Fruit fly (Drosophila melanogaster): ENCODE measurements around the gene daed.

DNA sequence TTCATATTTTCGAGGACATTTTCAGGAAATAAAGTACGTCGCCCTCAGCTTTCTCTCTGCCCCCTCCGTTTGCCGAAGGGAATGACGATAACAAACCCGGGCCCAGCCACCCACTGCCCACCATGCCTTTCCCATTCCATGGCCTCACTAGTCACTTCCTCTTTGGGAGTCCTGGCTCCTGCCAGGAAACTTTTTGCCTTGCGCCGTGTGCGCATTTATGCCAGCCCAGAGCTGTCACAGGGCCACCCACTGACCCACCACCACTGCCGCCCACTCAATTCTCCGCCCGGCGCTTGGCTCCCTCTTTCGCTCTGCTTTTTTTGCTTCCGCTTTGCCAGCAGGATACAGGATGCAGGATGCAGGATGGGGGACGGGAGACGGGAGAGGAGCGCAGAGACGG is 28.7 kb downstream of the daed start:
- no peak for TF ChIP-seq cnc (optimal IDR thresholded peaks at IDR 0.05)
- TF ChIP-seq toe (GFP tag; optimal IDR thresholded peaks at IDR 0.05) = no peak
- no peak for TF ChIP-seq cic (GFP tag; optimal IDR thresholded peaks at IDR 0.05)
- no peak for TF ChIP-seq Clk (GFP tag; optimal IDR thresholded peaks at IDR 0.05)
- TF ChIP-seq CG5204 (GFP tag; optimal IDR thresholded peaks at IDR 0.05) = no peak

Measured in whole organism, adult.